Fruit fly (Drosophila melanogaster) whole organism, embryonic: ENCODE results near the gene CG42488.

Source experiments
- CG10147 ChIP-seq: fragments of 200-800 bp; sonication (Bioruptor generic); optimal IDR thresholded peaks from 2 replicates; lab custom pipeline; 2019; ENCODE audit warnings: missing biosample characterization, mild to moderate bottlenecking, missing genetic modification characterization, moderate library complexity
- CG10267 ChIP-seq: fragments of 200-800 bp; sonication (Bioruptor generic); optimal IDR thresholded peaks from 2 replicates; lab custom pipeline; 2018; ENCODE audit warnings: missing biosample characterization, mild to moderate bottlenecking, missing genetic modification characterization, moderate library complexity
- CG11504 ChIP-seq: fragments of 200-800 bp; sonication (Bioruptor generic); optimal IDR thresholded peaks from 3 replicates; lab custom pipeline; 2019; ENCODE audit warnings: missing biosample characterization, mild to moderate bottlenecking, missing genetic modification characterization, moderate library complexity
- CG11695 ChIP-seq: fragments of 200-800 bp; sonication (Bioruptor generic); IDR thresholded peaks from 3 replicates; pipeline ENCODE4 v1.3.6; 2022; ENCODE audit warnings: missing biosample characterization, missing genetic modification characterization
- CG12155 ChIP-seq: fragments of 200-800 bp; sonication (Bioruptor generic); optimal IDR thresholded peaks from 3 replicates; lab custom pipeline; 2016; ENCODE audit warnings: missing biosample characterization, missing genetic modification characterization
- CG12391 ChIP-seq: fragments of 200-800 bp; sonication (Bioruptor generic); optimal IDR thresholded peaks from 3 replicates; lab custom pipeline; 2018; ENCODE audit warnings: missing biosample characterization, mild to moderate bottlenecking, missing genetic modification characterization, moderate library complexity
- CG12744 ChIP-seq: fragments of 200-800 bp; sonication (Bioruptor generic); optimal IDR thresholded peaks from 2 replicates; lab custom pipeline; 2016; ENCODE audit warnings: missing biosample characterization, missing genetic modification characterization
- CG13296 ChIP-seq: fragments of 200-800 bp; sonication (Bioruptor generic); optimal IDR thresholded peaks from 3 replicates; lab custom pipeline; 2018; ENCODE audit warnings: missing biosample characterization, mild to moderate bottlenecking, missing genetic modification characterization
- CG13894 ChIP-seq: fragments of 200-800 bp; sonication (Bioruptor generic); optimal IDR thresholded peaks from 3 replicates; lab custom pipeline; 2018; ENCODE audit warnings: missing biosample characterization, mild to moderate bottlenecking, missing genetic modification characterization, moderate library complexity
- CG14965 ChIP-seq: fragments of 200-800 bp; sonication (Bioruptor generic); optimal IDR thresholded peaks from 2 replicates; lab custom pipeline; 2016; ENCODE audit warnings: missing biosample characterization, missing genetic modification characterization, borderline replicate concordance
- CG17186 ChIP-seq: fragments of 200-800 bp; sonication (Bioruptor generic); optimal IDR thresholded peaks from 3 replicates; lab custom pipeline; 2017; ENCODE audit warnings: missing biosample characterization, missing genetic modification reagents, missing genetic modification characterization
- CG17912 ChIP-seq: fragments of 200-800 bp; sonication (Bioruptor generic); optimal IDR thresholded peaks from 2 replicates; lab custom pipeline; 2018; ENCODE audit warnings: missing biosample characterization, mild to moderate bottlenecking, missing genetic modification characterization
- CG18011 ChIP-seq: fragments of 200-800 bp; sonication (Bioruptor generic); optimal IDR thresholded peaks from 2 replicates; lab custom pipeline; 2017; ENCODE audit warnings: missing biosample characterization, missing genetic modification characterization, mild to moderate bottlenecking, moderate library complexity, missing genotype
- CG18764 ChIP-seq: fragments of 200-800 bp; sonication (Bioruptor generic); optimal IDR thresholded peaks from 3 replicates; lab custom pipeline; 2016; ENCODE audit warnings: missing biosample characterization, missing genetic modification characterization
- CG32767 ChIP-seq: fragments of 200-800 bp; sonication (Bioruptor generic); IDR thresholded peaks from 2 replicates; pipeline ENCODE4 v1.3.6; 2022; ENCODE audit warnings: missing biosample characterization, missing genetic modification characterization
- CG3847 ChIP-seq: fragments of 200-800 bp; sonication (Bioruptor generic); IDR thresholded peaks from 2 replicates; pipeline ENCODE4 v1.3.6; 2022; ENCODE audit warnings: missing biosample characterization, missing genetic modification characterization
- CG42726 ChIP-seq: fragments of 200-800 bp; sonication (Bioruptor generic); IDR thresholded peaks from 2 replicates; pipeline ENCODE4 v1.3.6; 2022; ENCODE audit warnings: missing biosample characterization, missing genetic modification characterization; ENCODE audit not compliant: partially characterized antibody
- CG6175 ChIP-seq: fragments of 200-800 bp; sonication (Bioruptor generic); IDR thresholded peaks from 3 replicates; pipeline ENCODE4 v1.3.6; 2022; ENCODE audit warnings: missing biosample characterization, missing genetic modification characterization
- CG7357 ChIP-seq: fragments of 200-800 bp; sonication (Bioruptor generic); IDR thresholded peaks from 3 replicates; pipeline ENCODE4 v1.3.6; 2022; ENCODE audit warnings: missing biosample characterization, missing genetic modification characterization
- CG7987 ChIP-seq: fragments of 200-800 bp; sonication (Bioruptor generic); optimal IDR thresholded peaks from 2 replicates; lab custom pipeline; 2018; ENCODE audit warnings: missing biosample characterization, mild to moderate bottlenecking, missing genetic modification characterization, moderate library complexity
- Camta ChIP-seq: fragments of 200-800 bp; sonication (Bioruptor generic); optimal IDR thresholded peaks from 2 replicates; lab custom pipeline; 2016; ENCODE audit warnings: missing biosample characterization, missing genetic modification characterization
- Dek ChIP-seq: fragments of 200-800 bp; sonication (Bioruptor generic); optimal IDR thresholded peaks from 3 replicates; lab custom pipeline; 2019; ENCODE audit warnings: missing biosample characterization, mild to moderate bottlenecking, missing genetic modification characterization, moderate library complexity
- Eip74EF ChIP-seq, 2 experiments: fragments of 200-800 bp in 1 of 2; fragments of >200 bp in 1 of 2; sonication (Bioruptor generic) in 1 of 2; optimal IDR thresholded peaks; 2 replicates each; lab custom pipeline; 2017 to 2019; ENCODE audit warnings: missing biosample characterization in 2 of 2, missing genetic modification characterization in 2 of 2, mild to moderate bottlenecking in 1 of 2, moderate library complexity in 1 of 2
- GATAe ChIP-seq: fragments of 200-800 bp; sonication (Bioruptor generic); conservative IDR thresholded peaks from 2 replicates; pipeline ENCODE4 v1.3.6; 2022; ENCODE audit warnings: missing biosample characterization, missing genetic modification characterization
- Gsc ChIP-seq: fragments of 200-800 bp; sonication (Bioruptor generic); IDR thresholded peaks from 2 replicates; pipeline ENCODE4 v1.3.6; 2022; ENCODE audit warnings: missing biosample characterization, missing genetic modification characterization
- Gug ChIP-seq: fragments of 200-800 bp; sonication (Bioruptor generic); IDR thresholded peaks from 4 replicates; pipeline ENCODE4 v1.3.6; 2022; ENCODE audit warnings: missing biosample characterization, missing genetic modification characterization
- Hand ChIP-seq: fragments of 200-800 bp; sonication (Bioruptor generic); optimal IDR thresholded peaks from 2 replicates; lab custom pipeline; 2017; ENCODE audit warnings: mild to moderate bottlenecking, missing biosample characterization, missing genetic modification reagents, missing genetic modification characterization
- HmgD ChIP-seq: fragments of 200-800 bp; sonication (Bioruptor generic); optimal IDR thresholded peaks from 3 replicates; lab custom pipeline; 2016; ENCODE audit warnings: missing biosample characterization, missing genetic modification characterization
- Jarid2 ChIP-seq: fragments of 200-800 bp; sonication (Bioruptor generic); optimal IDR thresholded peaks from 3 replicates; lab custom pipeline; 2017; ENCODE audit warnings: mild to moderate bottlenecking, missing biosample characterization, missing genetic modification reagents, missing genetic modification characterization
- Kr ChIP-seq: fragments of 200-800 bp; sonication (Bioruptor generic); optimal IDR thresholded peaks from 2 replicates; lab custom pipeline; 2017; ENCODE audit warnings: missing biosample characterization, mild to moderate bottlenecking, missing genetic modification characterization
- NFAT ChIP-seq: fragments of 200-800 bp; sonication (Bioruptor generic); IDR thresholded peaks from 2 replicates; pipeline ENCODE4 v1.3.6; 2022; ENCODE audit warnings: missing biosample characterization, missing genetic modification characterization
- Side ChIP-seq: fragments of 200-800 bp; sonication (Bioruptor generic); optimal IDR thresholded peaks from 2 replicates; lab custom pipeline; 2016; ENCODE audit warnings: missing biosample characterization, missing genetic modification characterization
- Usf ChIP-seq: fragments of 200-800 bp; sonication (Bioruptor generic); optimal IDR thresholded peaks from 2 replicates; lab custom pipeline; 2017; ENCODE audit warnings: missing genotype, missing biosample characterization, missing genetic modification characterization
- YL-1 ChIP-seq: fragments of 200-800 bp; sonication (Bioruptor generic); optimal IDR thresholded peaks from 3 replicates; lab custom pipeline; 2017; ENCODE audit warnings: missing biosample characterization, mild to moderate bottlenecking, missing genetic modification characterization
- abd-A ChIP-seq: fragments of 200-800 bp; sonication (Bioruptor generic); optimal IDR thresholded peaks from 3 replicates; lab custom pipeline; 2019; ENCODE audit warnings: missing biosample characterization, mild to moderate bottlenecking, missing genetic modification characterization, moderate library complexity
- az2 ChIP-seq: fragments of 200-800 bp; sonication (Bioruptor generic); optimal IDR thresholded peaks from 3 replicates; lab custom pipeline; 2016; ENCODE audit warnings: missing biosample characterization, missing genetic modification characterization
- cwo ChIP-seq: fragments of 200-800 bp; sonication (Bioruptor generic); optimal IDR thresholded peaks from 3 replicates; lab custom pipeline; 2017; ENCODE audit warnings: missing biosample characterization, missing genetic modification characterization, mild to moderate bottlenecking, moderate library complexity, missing genetic modification reagents
- dm ChIP-seq: fragments of 200-800 bp; sonication (Bioruptor generic); optimal IDR thresholded peaks from 3 replicates; lab custom pipeline; 2016; ENCODE audit warnings: missing biosample characterization, missing genetic modification characterization
- fd3F ChIP-seq: fragments of 200-800 bp; sonication (Bioruptor generic); optimal IDR thresholded peaks from 2 replicates; lab custom pipeline; 2018; ENCODE audit warnings: missing biosample characterization, mild to moderate bottlenecking, missing genetic modification characterization, moderate library complexity
- jigr1 ChIP-seq: fragments of 200-800 bp; sonication (Bioruptor generic); IDR thresholded peaks from 3 replicates; pipeline ENCODE4 v1.3.6; 2022; ENCODE audit warnings: missing biosample characterization, missing genetic modification characterization
- pfk ChIP-seq: fragments of 200-800 bp; sonication (Bioruptor generic); optimal IDR thresholded peaks from 2 replicates; lab custom pipeline; 2018; ENCODE audit warnings: missing biosample characterization, mild to moderate bottlenecking, missing genetic modification characterization, moderate library complexity
- pnt ChIP-seq: fragments of 200-800 bp; sonication (Bioruptor generic); optimal IDR thresholded peaks from 3 replicates; lab custom pipeline; 2016; ENCODE audit warnings: missing biosample characterization, missing genetic modification characterization
- prd ChIP-seq, 3 experiments: fragments of >200 bp in 2 of 3; fragments of 200-800 bp in 1 of 3; sonication (Bioruptor generic) in 1 of 3; optimal IDR thresholded peaks in 2 of 3; IDR thresholded peaks in 1 of 3; 2 replicates in 2 of 3; 3 replicates in 1 of 3; pipeline versions ENCODE4 v1.3.6 to Lab custom; 2017 to 2022; ENCODE audit warnings: missing biosample characterization in 1 of 3, missing genetic modification characterization in 1 of 3
- psq ChIP-seq: fragments of 200-800 bp; sonication (Bioruptor generic); optimal IDR thresholded peaks from 2 replicates; lab custom pipeline; 2017; ENCODE audit warnings: missing biosample characterization, missing genetic modification characterization
- rib ChIP-seq: fragments of 200-800 bp; sonication (Bioruptor generic); IDR thresholded peaks from 2 replicates; pipeline ENCODE4 v1.3.6; 2022; ENCODE audit warnings: missing biosample characterization, missing genetic modification characterization
- slbo ChIP-seq: fragments of 200-800 bp; sonication (Bioruptor generic); IDR thresholded peaks from 2 replicates; pipeline ENCODE4 v1.3.6; 2022; ENCODE audit warnings: missing biosample characterization, missing genetic modification characterization
- unc-4 ChIP-seq: fragments of 200-800 bp; sonication (Bioruptor generic); IDR thresholded peaks from 2 replicates; pipeline ENCODE4 v1.3.6; 2022; ENCODE audit warnings: missing biosample characterization, missing genetic modification characterization; ENCODE audit not compliant: partially characterized antibody
- zfh2 ChIP-seq: fragments of 200-800 bp; sonication (Bioruptor generic); optimal IDR thresholded peaks from 2 replicates; lab custom pipeline; 2016; ENCODE audit warnings: missing biosample characterization, missing genetic modification characterization

The CG42488 gene

dm6 chr3R:25482463-25483173 is at the start of gene CG42488, which contains the start of the genes XNP and CG5116 (continued):
- TF ChIP-seq CG11504 (tag; lab: Kevin White, UChicago) (no peak), CG17912 (no peak), CG18764 (GFP tag; lab: Kevin White, UChicago) (no peak), Camta (no peak), Hand (GFP tag; lab: Kevin White, UChicago) (no peak), fd3F (GFP tag; lab: Kevin White, UChicago) (no peak), YL-1 (GFP tag; lab: Kevin White, UChicago) (peak; percentile 88), CG17186 (GFP tag; lab: Kevin White, UChicago) (peak; percentile 87), CG10267 (peak; percentile 62), jigr1 (GFP tag; lab: Robert Waterston, UW) (no peak), CG11695 (GFP tag; lab: Robert Waterston, UW) (no peak), Gug (GFP tag; lab: Robert Waterston, UW) (peak; percentile 61; the same call in 2 of the 4 replicates), CG12155 (peak; percentile 49), GATAe (GFP tag; lab: Robert Waterston, UW) (no peak), abd-A (no peak), pfk (GFP tag; lab: Kevin White, UChicago) (no peak), Side (GFP tag; lab: Kevin White, UChicago) (no peak), CG42726 (peak; percentile 92), cwo (GFP tag; lab: Kevin White, UChicago) (no peak), pnt (GFP tag; lab: Kevin White, UChicago) (no peak), Usf (GFP tag; lab: Kevin White, UChicago) (no peak), Eip74EF (GFP tag; optimal IDR thresholded peaks at IDR 0.05; lab: Kevin White, UChicago) (no peak), NFAT (GFP tag; lab: Robert Waterston, UW) (peak; percentile 74), rib (peak; percentile 66; the same call in 1 of the 2 replicates), CG12744 (GFP tag; lab: Kevin White, UChicago) (no peak), CG13296 (GFP tag; lab: Kevin White, UChicago) (peak; percentile 30), CG18011 (GFP tag; lab: Kevin White, UChicago) (no peak), psq (GFP tag; lab: Kevin White, UChicago) (peak; percentile 85), CG32767 (GFP tag; lab: Robert Waterston, UW) (peak; percentile 98), CG12391 (tag; lab: Kevin White, UChicago) (peak; percentile 68), CG6175 (GFP tag; lab: Robert Waterston, UW) (no peak), unc-4 (GFP tag; lab: Robert Waterston, UW) (peak; percentile 99), Gsc (no peak), CG7987 (GFP tag; lab: Kevin White, UChicago) (no peak), slbo (GFP tag; lab: Robert Waterston, UW) (peak; percentile 82), HmgD (GFP tag; lab: Kevin White, UChicago) (peak; percentile 3), prd (optimal IDR thresholded peaks at IDR 0.05; lab: Kevin White, UChicago) (no peak), prd (GFP tag; IDR thresholded peaks at IDR 0.05; lab: Robert Waterston, UW) (peak; percentile 62), dm (GFP tag; lab: Kevin White, UChicago) (peak; percentile 42), az2 (GFP tag; lab: Kevin White, UChicago) (peak; percentile 27), Kr (GFP tag; lab: Kevin White, UChicago) (no peak), CG14965 (GFP tag; lab: Kevin White, UChicago) (no peak), CG10147 (GFP tag; lab: Kevin White, UChicago) (no peak), Jarid2 (GFP tag; lab: Kevin White, UChicago) (no peak), CG3847 (GFP tag; lab: Robert Waterston, UW) (peak; percentile 83), zfh2 (GFP tag; lab: Kevin White, UChicago) (peak; percentile 56), CG13894 (tag; lab: Kevin White, UChicago) (no peak), Dek (tag; lab: Kevin White, UChicago) (peak; percentile 32), CG7357 (no peak)
